Worm (Caenorhabditis elegans): ENCODE data around the gene cpg-20.

cpg-20 gene

DNA sequence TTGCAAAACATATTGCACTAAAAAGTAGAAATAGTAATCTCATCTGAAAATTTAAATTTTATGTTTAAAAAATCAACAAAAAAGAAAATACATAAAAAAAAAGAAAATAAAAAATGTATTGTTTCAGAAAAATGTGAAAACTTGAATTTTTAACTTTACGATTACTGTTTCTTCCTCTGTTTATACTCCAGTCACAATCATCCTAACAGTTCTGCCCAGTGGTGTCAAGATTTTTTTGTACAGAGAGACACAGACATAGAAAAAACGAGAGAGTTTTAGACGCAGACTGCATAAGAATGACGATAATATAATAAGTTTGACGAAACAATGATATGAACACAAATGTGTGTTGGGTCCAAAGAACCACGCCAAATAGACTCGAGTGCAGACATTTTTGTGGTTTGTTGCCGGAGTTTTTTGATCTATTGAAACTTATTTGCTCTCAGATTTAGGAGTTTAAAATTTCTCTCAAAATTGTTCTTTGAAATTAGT is 7.6 kb upstream of the cpg-20 start, which contains the start of gene ugt-20:
ugt-20 (minus strand) TSS at position 51 of the 492 bp plus-strand sequence.
- no peak for TF ChIP-seq mls-2 (tag; optimal IDR thresholded peaks at IDR 0.05)
- TF ChIP-seq blmp-1 (tag; optimal IDR thresholded peaks at IDR 0.05): no peak
- no peak for TF ChIP-seq sem-2 (GFP tag; optimal IDR thresholded peaks at IDR 0.05)
- no peak for TF ChIP-seq bed-3 (GFP tag; optimal IDR thresholded peaks at IDR 0.05)
- no peak for TF ChIP-seq elt-3 (tag; optimal IDR thresholded peaks at IDR 0.05)
- no peak for TF ChIP-seq drap-1 (GFP tag; optimal IDR thresholded peaks at IDR 0.05)
- TF ChIP-seq elt-1 (tag; optimal IDR thresholded peaks at IDR 0.05; ENCODE audit: borderline replicate concordance, insufficient read depth): no peak
- no peak for TF ChIP-seq M03D4.4 (tag; optimal IDR thresholded peaks at IDR 0.05)
- no peak for TF ChIP-seq unc-120 (tag; optimal IDR thresholded peaks at IDR 0.05; ENCODE audit: poor library complexity, severe bottlenecking)
- TF ChIP-seq flh-1 (GFP tag; optimal IDR thresholded peaks at IDR 0.05): no peak
- TF ChIP-seq ceh-39 (tag; optimal IDR thresholded peaks at IDR 0.05): no peak
- no peak for TF ChIP-seq lsy-2 (tag; optimal IDR thresholded peaks at IDR 0.05)
- TF ChIP-seq pha-4 (tag; optimal IDR thresholded peaks at IDR 0.05): no peak
- no peak for TF ChIP-seq hlh-1 (tag; optimal IDR thresholded peaks at IDR 0.05)
- no peak for TF ChIP-seq ham-2 (GFP tag; optimal IDR thresholded peaks at IDR 0.05)
- no peak for TF ChIP-seq lin-32 (GFP tag; optimal IDR thresholded peaks at IDR 0.05)
- no peak for TF ChIP-seq unc-62 (GFP tag; optimal IDR thresholded peaks at IDR 0.05)
- no peak for TF ChIP-seq nhr-237 (tag; optimal IDR thresholded peaks at IDR 0.05)
- TF ChIP-seq ceh-43 (GFP tag; optimal IDR thresholded peaks at IDR 0.05): no peak

DNA sequence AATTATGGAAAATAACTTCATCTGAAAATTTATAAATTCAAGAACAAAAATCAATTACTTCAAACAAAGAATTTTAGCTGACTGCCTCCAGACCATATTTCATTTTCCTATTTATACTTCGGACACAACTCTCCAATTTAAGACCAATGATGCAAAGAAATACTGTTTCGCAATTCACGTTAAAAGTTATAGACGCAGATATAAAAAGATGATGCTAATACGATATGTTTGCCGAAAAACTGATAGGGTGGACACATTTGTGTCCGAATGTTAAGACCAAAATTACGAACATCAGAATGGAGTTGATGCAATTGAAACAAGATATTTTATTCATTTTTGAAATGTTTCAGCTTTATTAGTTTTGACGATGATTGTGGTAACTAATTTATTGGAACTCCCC is 3.9 kb upstream of the cpg-20 start, which contains the start of gene ugt-19:
ugt-19 (minus strand) TSS at position 28 of the 400 bp plus-strand sequence.
- TF ChIP-seq elt-3 (tag; optimal IDR thresholded peaks at IDR 0.05) (peak; percentile 8), sem-2 (GFP tag; optimal IDR thresholded peaks at IDR 0.05) (no peak)

DNA sequence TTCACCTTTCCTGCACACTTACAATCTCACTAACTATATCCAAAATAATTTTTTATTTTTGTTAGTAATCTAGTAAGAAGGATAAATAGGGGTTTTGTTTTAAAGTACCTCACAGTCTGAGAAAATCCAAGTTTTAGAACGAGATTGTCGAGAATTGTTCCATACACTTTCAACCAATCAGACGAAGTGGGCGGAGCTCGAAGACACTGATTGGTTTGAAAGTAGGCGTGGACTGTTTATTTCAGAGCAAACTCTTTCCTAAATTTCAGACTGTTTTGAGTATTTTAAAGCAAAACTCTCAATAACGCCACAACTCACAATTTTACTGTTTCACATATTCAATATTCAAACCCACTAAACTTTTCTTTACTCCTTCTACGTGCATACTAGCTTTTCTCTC is 5.0 kb downstream of the cpg-20 start:
- TF ChIP-seq nhr-237 (tag; optimal IDR thresholded peaks at IDR 0.05) (no peak), mls-2 (tag; optimal IDR thresholded peaks at IDR 0.05) (no peak), ceh-83 (GFP tag; optimal IDR thresholded peaks at IDR 0.05) (no peak), unc-120 (tag; optimal IDR thresholded peaks at IDR 0.05; ENCODE audit: poor library complexity, severe bottlenecking) (no peak), mab-5 (tag; optimal IDR thresholded peaks at IDR 0.05) (no peak), nhr-2 (tag; optimal IDR thresholded peaks at IDR 0.05) (no peak), sptf-1 (tag; optimal IDR thresholded peaks at IDR 0.05) (no peak), ces-1 (GFP tag; optimal IDR thresholded peaks at IDR 0.05) (no peak), drap-1 (GFP tag; optimal IDR thresholded peaks at IDR 0.05) (no peak), mep-1 (tag; optimal IDR thresholded peaks at IDR 0.05) (no peak), bed-3 (GFP tag; optimal IDR thresholded peaks at IDR 0.05) (no peak), snpc-4 (tag; optimal IDR thresholded peaks at IDR 0.05) (no peak), ztf-11 (tag; optimal IDR thresholded peaks at IDR 0.05) (no peak), unc-62 (GFP tag; optimal IDR thresholded peaks at IDR 0.05) (no peak), lin-13 (tag; optimal IDR thresholded peaks at IDR 0.05) (no peak), ceh-39 (tag; optimal IDR thresholded peaks at IDR 0.05) (no peak)

DNA sequence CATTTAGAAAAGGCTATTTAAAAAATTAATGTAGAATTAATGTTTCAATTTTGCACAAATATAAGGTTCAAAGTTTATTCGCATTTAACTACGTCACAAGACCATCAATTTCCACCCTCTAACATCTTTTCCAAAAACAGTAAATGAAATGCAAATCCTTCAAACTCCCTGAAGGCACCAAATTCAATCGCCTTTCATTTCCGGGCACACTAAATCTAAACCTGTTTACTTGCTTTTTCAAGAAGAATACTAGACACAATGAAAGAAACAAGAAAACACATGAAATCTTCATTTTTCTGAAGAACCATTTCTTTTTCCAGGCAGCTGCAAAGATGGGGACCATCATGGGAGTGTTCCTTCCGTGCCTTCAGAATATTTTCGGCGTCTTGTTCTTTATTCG is 10.8 kb downstream of the cpg-20 start:
- TF ChIP-seq pha-4 (tag; optimal IDR thresholded peaks at IDR 0.05) (no peak), ces-1 (GFP tag; optimal IDR thresholded peaks at IDR 0.05) (peak; percentile 90), nhr-28 (tag; optimal IDR thresholded peaks at IDR 0.05) (no peak)

DNA sequence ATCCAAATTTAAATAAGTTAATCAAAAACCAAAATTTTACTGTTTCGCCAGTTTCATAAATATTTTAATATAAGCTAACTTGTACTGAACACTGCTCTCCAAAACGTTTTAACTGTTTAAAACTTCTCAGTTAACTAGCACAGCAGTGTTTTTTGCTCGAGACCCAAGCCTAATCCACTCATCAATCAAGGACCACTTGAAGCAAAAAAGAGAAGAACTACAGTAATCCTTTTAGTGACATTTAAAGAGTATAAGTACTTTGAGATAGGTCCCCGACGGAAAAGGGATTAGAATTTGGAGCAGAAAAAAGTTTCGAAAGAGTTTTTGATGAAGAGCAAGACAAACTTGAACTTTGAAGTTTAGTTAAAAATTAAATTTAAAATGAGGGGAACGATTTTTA is 11.4 kb downstream of the cpg-20 start:
- TF ChIP-seq lin-32 (GFP tag; optimal IDR thresholded peaks at IDR 0.05): no peak

DNA sequence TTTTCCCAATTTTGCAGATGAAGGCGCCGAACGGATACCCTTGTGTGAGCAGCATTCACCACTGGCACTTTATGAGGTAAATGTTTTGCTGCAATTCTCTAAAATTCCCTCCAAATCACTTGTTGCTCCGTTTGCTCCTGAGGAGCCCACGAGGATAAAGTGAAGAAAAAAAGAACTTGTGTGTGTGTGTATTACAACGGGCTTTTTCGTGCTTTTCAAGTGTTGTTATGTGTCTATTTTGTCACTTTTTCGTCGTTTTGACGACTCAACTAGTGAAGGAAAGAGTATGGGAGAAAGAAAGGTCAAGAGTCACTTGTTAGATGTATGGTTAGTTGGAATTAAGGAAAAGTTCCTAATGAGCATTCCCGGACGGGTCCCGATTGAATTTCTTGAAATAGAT is 13.9 kb downstream of the cpg-20 start:
- TF ChIP-seq ztf-11 (tag; optimal IDR thresholded peaks at IDR 0.05): no peak
- no peak for TF ChIP-seq tbx-8 (GFP tag; optimal IDR thresholded peaks at IDR 0.05)
- no peak for TF ChIP-seq mls-2 (tag; optimal IDR thresholded peaks at IDR 0.05)
- no peak for TF ChIP-seq drap-1 (GFP tag; optimal IDR thresholded peaks at IDR 0.05)
- no peak for TF ChIP-seq ceh-39 (tag; optimal IDR thresholded peaks at IDR 0.05)
- TF ChIP-seq M03D4.4 (tag; optimal IDR thresholded peaks at IDR 0.05): no peak
- TF ChIP-seq sem-2 (GFP tag; optimal IDR thresholded peaks at IDR 0.05): no peak
- TF ChIP-seq elt-1 (tag; optimal IDR thresholded peaks at IDR 0.05; ENCODE audit: borderline replicate concordance, insufficient read depth): no peak
- no peak for TF ChIP-seq snpc-4 (tag; optimal IDR thresholded peaks at IDR 0.05)

Measured in whole organism, mixed stage, embryonic.